Fruit fly (Drosophila melanogaster): ENCODE data around the gene RpS28b.

dm6 chrX:9577338-9577644, 22.9 kb downstream of the RpS28b start:
- TF ChIP-seq Sin3A (optimal IDR thresholded peaks at IDR 0.05) (no peak), insv (optimal IDR thresholded peaks at IDR 0.05) (no peak), psq (optimal IDR thresholded peaks at IDR 0.05) (no peak), Myc (optimal IDR thresholded peaks at IDR 0.05) (no peak), h (optimal IDR thresholded peaks at IDR 0.05) (no peak)
